Worm (Caenorhabditis elegans): Measurements from ENCODE around the gene T12C9.7.

- TF ChIP-seq nhr-23 (tag; optimal IDR thresholded peaks at IDR 0.05) (no peak), fkh-10 (GFP tag; optimal IDR thresholded peaks at IDR 0.05) (no peak), ceh-82 (tag; optimal IDR thresholded peaks at IDR 0.05) (no peak), ztf-4 (tag; optimal IDR thresholded peaks at IDR 0.05) (no peak), tbx-2 (tag; optimal IDR thresholded peaks at IDR 0.05) (no peak), elt-3 (tag; optimal IDR thresholded peaks at IDR 0.05) (no peak), R02D3.7 (tag; optimal IDR thresholded peaks at IDR 0.05) (no peak)
These were observed 30.0 kb upstream of the T12C9.7 start, which contains the start of gene T05C1.5 for ce11 chrII:4490729-4491128.

Measured in whole organism, L3 larva.